Fruit fly (Drosophila melanogaster) Kc167 (cell line): ENCODE results near the gene CkIIalpha-i1.

Source experiments
- Sin3A ChIP-seq: fragments of >200 bp; optimal IDR thresholded peaks from 2 replicates; lab custom pipeline; 2018; ENCODE audit warnings: missing external identifiers
- h ChIP-seq: fragments of >200 bp; optimal IDR thresholded peaks from 3 replicates; lab custom pipeline; 2018; ENCODE audit warnings: missing external identifiers
- insv ChIP-seq: fragments of >200 bp; optimal IDR thresholded peaks from 3 replicates; lab custom pipeline; 2018; ENCODE audit warnings: missing external identifiers

dm6 chr3L:15777839-15778238 lies 38.9 kb upstream of the CkIIalpha-i1 start:
- TF ChIP-seq insv (lab: Kevin White, UChicago) (no peak), Sin3A (lab: Kevin White, UChicago) (no peak), h (lab: Kevin White, UChicago) (no peak)
